Fruit fly (Drosophila melanogaster): ENCODE results near the gene Dpm1.

- TF ChIP-seq CTCF (optimal IDR thresholded peaks at IDR 0.05) (no peak), CG8478 (optimal IDR thresholded peaks at IDR 0.05) (no peak)
These were observed 7.1 kb upstream of the Dpm1 start, which contains the start of gene CG33116 for dm6 chr2L:19533247-19533646.
